Fruit fly (Drosophila melanogaster) whole organism, embryonic: ENCODE measurements around the gene Nse1.

Experiments
- Antp ChIP-seq: fragments of 200-800 bp; sonication (Bioruptor generic); optimal IDR thresholded peaks from 3 replicates; lab custom pipeline; 2016; ENCODE audit warnings: missing biosample characterization, missing genetic modification characterization
- Atf-2 ChIP-seq: fragments of 200-800 bp; sonication (Bioruptor generic); optimal IDR thresholded peaks from 2 replicates; lab custom pipeline; 2016; ENCODE audit warnings: missing biosample characterization, missing genetic modification characterization
- Awh ChIP-seq: fragments of 200-800 bp; sonication (Bioruptor generic); IDR thresholded peaks from 2 replicates; pipeline ENCODE4, ENCODE4 v1.3.6; 2022; ENCODE audit warnings: missing biosample characterization, missing genetic modification characterization
- CG10654 ChIP-seq: fragments of 200-800 bp; sonication (Bioruptor generic); optimal IDR thresholded peaks from 2 replicates; lab custom pipeline; 2016; ENCODE audit warnings: missing biosample characterization, missing genetic modification characterization
- CG11398 ChIP-seq: fragments of 200-800 bp; sonication (Bioruptor generic); optimal IDR thresholded peaks from 2 replicates; lab custom pipeline; 2016; ENCODE audit warnings: missing biosample characterization, missing genetic modification characterization
- CG11560 ChIP-seq: fragments of 200-800 bp; sonication (Bioruptor generic); IDR thresholded peaks from 3 replicates; pipeline ENCODE4 v1.3.6; 2022; ENCODE audit warnings: missing biosample characterization, missing genetic modification characterization
- CG1233 ChIP-seq: fragments of 200-800 bp; sonication (Bioruptor generic); optimal IDR thresholded peaks from 4 replicates; lab custom pipeline; 2018; ENCODE audit warnings: missing biosample characterization, mild to moderate bottlenecking, missing genetic modification characterization
- CG12659 ChIP-seq: fragments of 200-800 bp; sonication (Bioruptor generic); optimal IDR thresholded peaks from 3 replicates; lab custom pipeline; 2017; ENCODE audit warnings: mild to moderate bottlenecking, missing biosample characterization, missing genetic modification reagents, missing genetic modification characterization
- CG13287 ChIP-seq: fragments of 200-800 bp; sonication (Bioruptor generic); IDR thresholded peaks from 2 replicates; pipeline ENCODE4 v1.3.6; 2022; ENCODE audit warnings: missing biosample characterization, missing genetic modification characterization; ENCODE audit not compliant: partially characterized antibody
- CG1603 ChIP-seq: fragments of 200-800 bp; sonication (Bioruptor generic); optimal IDR thresholded peaks from 2 replicates; lab custom pipeline; 2019; ENCODE audit warnings: missing biosample characterization, mild to moderate bottlenecking, missing genetic modification characterization, moderate library complexity
- CG17912 ChIP-seq: fragments of 200-800 bp; sonication (Bioruptor generic); optimal IDR thresholded peaks from 2 replicates; lab custom pipeline; 2018; ENCODE audit warnings: missing biosample characterization, mild to moderate bottlenecking, missing genetic modification characterization
- CG2120 ChIP-seq: fragments of 200-800 bp; sonication (Bioruptor generic); optimal IDR thresholded peaks from 3 replicates; lab custom pipeline; 2016; ENCODE audit warnings: missing biosample characterization, missing genetic modification characterization
- CG34224 ChIP-seq: fragments of 200-800 bp; sonication (Bioruptor generic); IDR thresholded peaks from 3 replicates; pipeline ENCODE4 v1.3.6; 2022; ENCODE audit warnings: missing biosample characterization, missing genetic modification characterization; ENCODE audit not compliant: partially characterized antibody
- CG34376 ChIP-seq: fragments of 200-800 bp; sonication (Bioruptor generic); optimal IDR thresholded peaks from 2 replicates; lab custom pipeline; 2018; ENCODE audit warnings: missing biosample characterization, mild to moderate bottlenecking, missing genetic modification characterization
- CG6175 ChIP-seq: fragments of 200-800 bp; sonication (Bioruptor generic); IDR thresholded peaks from 3 replicates; pipeline ENCODE4 v1.3.6; 2022; ENCODE audit warnings: missing biosample characterization, missing genetic modification characterization
- CG8281 ChIP-seq: fragments of 200-800 bp; sonication (Bioruptor generic); optimal IDR thresholded peaks from 2 replicates; lab custom pipeline; 2018; ENCODE audit warnings: missing biosample characterization, mild to moderate bottlenecking, missing genetic modification characterization, moderate library complexity
- CG8944 ChIP-seq: fragments of 200-800 bp; sonication (Bioruptor generic); optimal IDR thresholded peaks from 3 replicates; lab custom pipeline; 2016; ENCODE audit warnings: missing biosample characterization, missing genetic modification characterization
- E2f2 ChIP-seq: fragments of 200-800 bp; sonication (Bioruptor generic); IDR thresholded peaks from 2 replicates; pipeline ENCODE4 v1.3.6; 2022; ENCODE audit warnings: missing biosample characterization, missing genetic modification characterization
- Eip74EF ChIP-seq, 2 experiments: fragments of 200-800 bp in 1 of 2; fragments of >200 bp in 1 of 2; sonication (Bioruptor generic) in 1 of 2; optimal IDR thresholded peaks; 2 replicates each; lab custom pipeline; 2017 to 2019; ENCODE audit warnings: missing biosample characterization in 2 of 2, missing genetic modification characterization in 2 of 2, mild to moderate bottlenecking in 1 of 2, moderate library complexity in 1 of 2
- HLH54F ChIP-seq: fragments of 200-800 bp; sonication (Bioruptor generic); optimal IDR thresholded peaks from 3 replicates; lab custom pipeline; 2016; ENCODE audit warnings: missing biosample characterization, missing genetic modification characterization
- Hsf ChIP-seq: fragments of 200-800 bp; sonication (Bioruptor generic); optimal IDR thresholded peaks from 3 replicates; lab custom pipeline; 2016; ENCODE audit warnings: missing biosample characterization, missing genetic modification characterization
- Jarid2 ChIP-seq: fragments of 200-800 bp; sonication (Bioruptor generic); optimal IDR thresholded peaks from 3 replicates; lab custom pipeline; 2017; ENCODE audit warnings: mild to moderate bottlenecking, missing biosample characterization, missing genetic modification reagents, missing genetic modification characterization
- Nf-YB ChIP-seq: fragments of 200-800 bp; sonication (Bioruptor generic); optimal IDR thresholded peaks from 3 replicates; lab custom pipeline; 2019; ENCODE audit warnings: missing biosample characterization, mild to moderate bottlenecking, missing genetic modification characterization, moderate library complexity
- Nf-YC ChIP-seq: fragments of 200-800 bp; optimal IDR thresholded peaks from 3 replicates; lab custom pipeline; 2019; ENCODE audit warnings: missing biosample characterization, mild to moderate bottlenecking, missing genetic modification characterization, moderate library complexity
- Oaz ChIP-seq: fragments of 200-800 bp; sonication (Bioruptor generic); IDR thresholded peaks from 2 replicates; pipeline ENCODE4 v1.3.6; 2022; ENCODE audit warnings: missing biosample characterization, missing genetic modification characterization
- PHDP ChIP-seq: fragments of 200-800 bp; sonication (Bioruptor generic); optimal IDR thresholded peaks from 3 replicates; lab custom pipeline; 2018; ENCODE audit warnings: missing biosample characterization, mild to moderate bottlenecking, missing genetic modification characterization, moderate library complexity
- Scr ChIP-seq: fragments of 200-800 bp; sonication (Bioruptor generic); IDR thresholded peaks from 2 replicates; pipeline ENCODE4 v1.3.6; 2022; ENCODE audit warnings: missing biosample characterization, missing genetic modification characterization; ENCODE audit not compliant: partially characterized antibody
- Stat92E ChIP-seq, 3 experiments: fragments of >200 bp in 2 of 3; fragments of 200-800 bp in 1 of 3; sonication (Bioruptor generic) in 1 of 3; optimal IDR thresholded peaks; 2 replicates each; lab custom pipeline; 2017 to 2019; ENCODE audit warnings: missing biosample characterization in 3 of 3, missing genetic modification characterization in 3 of 3, mild to moderate bottlenecking in 1 of 3, moderate library complexity in 1 of 3
- ab ChIP-seq: fragments of 200-800 bp; sonication (Bioruptor generic); optimal IDR thresholded peaks from 2 replicates; lab custom pipeline; 2016; ENCODE audit warnings: missing biosample characterization, missing genetic modification characterization
- ap ChIP-seq: fragments of 200-800 bp; sonication (Bioruptor generic); IDR thresholded peaks from 2 replicates; pipeline ENCODE4 v1.3.6; 2022; ENCODE audit warnings: missing biosample characterization, missing genetic modification characterization
- cato ChIP-seq: fragments of 200-800 bp; sonication (Bioruptor generic); optimal IDR thresholded peaks from 2 replicates; lab custom pipeline; 2016; ENCODE audit warnings: missing biosample characterization, missing genetic modification characterization, borderline replicate concordance
- chif ChIP-seq, 2 experiments: fragments of 200-800 bp; sonication (Bioruptor generic); optimal IDR thresholded peaks; 3 replicates each; lab custom pipeline; 2016; ENCODE audit warnings: missing biosample characterization in 2 of 2, missing genetic modification characterization in 2 of 2
- corto ChIP-seq: fragments of 200-800 bp; sonication (Bioruptor generic); optimal IDR thresholded peaks from 2 replicates; lab custom pipeline; 2016; ENCODE audit warnings: missing biosample characterization, mild to moderate bottlenecking, missing genetic modification characterization, moderate library complexity
- croc ChIP-seq: fragments of 200-800 bp; sonication (Bioruptor generic); conservative IDR thresholded peaks from 3 replicates; pipeline ENCODE4 v1.3.6; 2022; ENCODE audit warnings: missing biosample characterization, missing genetic modification characterization
- eve ChIP-seq, 2 experiments: fragments of >200 bp; optimal IDR thresholded peaks; 2 replicates each; lab custom pipeline; 2017; ENCODE audit warnings: missing biosample characterization in 2 of 2, missing genetic modification characterization in 2 of 2
- ftz-f1 ChIP-seq: fragments of 200-800 bp; sonication (Bioruptor generic); optimal IDR thresholded peaks from 2 replicates; lab custom pipeline; 2016; ENCODE audit warnings: missing biosample characterization, missing genetic modification characterization
- grn ChIP-seq: fragments of 200-800 bp; sonication (Bioruptor generic); optimal IDR thresholded peaks from 3 replicates; lab custom pipeline; 2017; ENCODE audit warnings: missing biosample characterization, missing genetic modification characterization
- kah ChIP-seq: fragments of 200-800 bp; sonication (Bioruptor generic); optimal IDR thresholded peaks from 2 replicates; lab custom pipeline; 2018; ENCODE audit warnings: missing biosample characterization, mild to moderate bottlenecking, missing genetic modification characterization
- nau ChIP-seq: fragments of 200-800 bp; sonication (Bioruptor generic); optimal IDR thresholded peaks from 3 replicates; lab custom pipeline; 2017; ENCODE audit warnings: missing biosample characterization, mild to moderate bottlenecking, missing genetic modification characterization, missing genetic modification reagents
- org-1 ChIP-seq: fragments of 200-800 bp; sonication (Bioruptor generic); optimal IDR thresholded peaks from 2 replicates; lab custom pipeline; 2017; ENCODE audit warnings: missing biosample characterization, missing genetic modification characterization
- pros ChIP-seq: fragments of 200-800 bp; sonication (Bioruptor generic); optimal IDR thresholded peaks from 3 replicates; lab custom pipeline; 2019; ENCODE audit warnings: missing biosample characterization, mild to moderate bottlenecking, missing genetic modification characterization, moderate library complexity
- row ChIP-seq: fragments of 200-800 bp; sonication (Bioruptor generic); IDR thresholded peaks from 3 replicates; pipeline ENCODE4 v1.3.6; 2022; ENCODE audit warnings: missing biosample characterization, missing genetic modification characterization
- sc ChIP-seq, 3 experiments: fragments of >200 bp in 2 of 3; fragments of 200-800 bp in 1 of 3; sonication (Bioruptor generic) in 1 of 3; optimal IDR thresholded peaks; 2 replicates in 2 of 3; 3 replicates in 1 of 3; lab custom pipeline; 2017; ENCODE audit warnings: mild to moderate bottlenecking in 1 of 3, missing biosample characterization in 1 of 3, missing genetic modification characterization in 1 of 3, missing genetic modification reagents in 1 of 3
- sens ChIP-seq: fragments of 200-800 bp; sonication (Bioruptor generic); peaks from one replicate; lab custom pipeline; 2016; ENCODE audit warnings: missing biosample characterization, missing genetic modification characterization
- sug ChIP-seq: fragments of 200-800 bp; optimal IDR thresholded peaks from 2 replicates; lab custom pipeline; 2019; ENCODE audit warnings: missing biosample characterization, mild to moderate bottlenecking, missing genetic modification characterization, moderate library complexity
- twi ChIP-seq: fragments of 200-800 bp; optimal IDR thresholded peaks from 2 replicates; lab custom pipeline; 2019; ENCODE audit warnings: missing biosample characterization, mild to moderate bottlenecking, missing genetic modification characterization, moderate library complexity
- wdn ChIP-seq: fragments of 200-800 bp; sonication (Bioruptor generic); IDR thresholded peaks from 2 replicates; pipeline ENCODE4 v1.3.6; 2022; ENCODE audit warnings: missing biosample characterization, missing genetic modification characterization
- z ChIP-seq: fragments of 200-800 bp; sonication (Bioruptor generic); IDR thresholded peaks from 3 replicates; pipeline ENCODE4 v1.3.6; 2022; ENCODE audit warnings: missing biosample characterization, missing genetic modification characterization

The Nse1 gene

DNA sequence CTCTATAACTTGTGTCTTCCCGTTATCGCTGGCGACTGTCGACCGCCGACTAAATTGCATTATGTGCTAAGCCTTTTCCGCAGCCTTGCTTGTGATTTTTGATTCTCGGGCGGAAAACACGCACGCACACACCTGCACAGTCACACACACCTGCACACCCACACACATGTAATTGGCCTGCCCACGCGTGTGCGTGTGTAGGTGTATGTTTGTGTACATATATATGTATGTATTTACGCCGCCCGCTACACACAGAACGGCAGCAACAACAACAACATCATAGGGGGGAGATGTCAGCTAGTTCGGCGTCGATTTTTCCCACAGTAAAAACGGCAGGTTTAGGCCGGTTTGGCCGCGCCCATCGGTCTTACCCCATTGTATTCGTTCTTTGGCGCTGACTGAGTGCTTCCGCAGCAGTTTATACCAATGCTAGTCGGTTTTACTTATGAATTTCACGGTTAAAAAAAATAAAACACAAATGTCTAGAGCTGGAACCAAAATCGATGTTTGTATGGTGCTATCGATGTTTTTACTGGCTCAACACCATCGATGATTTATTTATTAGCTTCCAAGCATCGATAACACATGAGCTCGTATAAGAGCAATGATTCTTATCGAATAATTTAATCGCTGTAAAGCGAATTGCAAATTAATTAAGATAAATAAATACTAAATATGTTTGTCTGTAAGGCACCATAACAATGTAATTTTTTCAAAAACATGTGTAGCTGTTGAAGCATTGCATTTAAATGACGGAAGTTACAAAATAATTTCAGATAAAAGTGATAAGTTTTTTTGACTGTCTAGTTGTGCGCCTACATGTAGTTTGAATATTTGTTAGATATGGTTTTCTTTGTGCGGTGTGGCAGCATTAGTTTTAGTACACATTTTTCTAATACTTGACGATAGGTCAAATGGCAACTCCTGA, 45.7 kb upstream of the Nse1 start, which contains the start of gene homer (continued):
- peak; percentile 46 for TF ChIP-seq sug (tag; lab: Kevin White, UChicago)
- peak; percentile 33 for TF ChIP-seq Nf-YB
- no peak for TF ChIP-seq sc (optimal IDR thresholded peaks at IDR 0.05; lab: Kevin White, UChicago)
- TF ChIP-seq sc (GFP tag; optimal IDR thresholded peaks at IDR 0.05; lab: Kevin White, UChicago): no peak
- TF ChIP-seq CG17912: no peak
- peak; percentile 78; the same call in 1 of the 2 replicates for TF ChIP-seq E2f2 (GFP tag; lab: Robert Waterston, UW)
- TF ChIP-seq twi: no peak
- TF ChIP-seq CG11398 (GFP tag; lab: Kevin White, UChicago): no peak
- peak; percentile 93 for TF ChIP-seq Scr
- TF ChIP-seq CG13287 (GFP tag; lab: Robert Waterston, UW): peak; percentile 88
- peak; percentile 78 for TF ChIP-seq CG12659 (GFP tag; lab: Kevin White, UChicago)
- TF ChIP-seq Stat92E (GFP tag; optimal IDR thresholded peaks at IDR 0.05; lab: Kevin White, UChicago): peak in 1 of 3 experiments; percentile 33
- peak; percentile 7 for TF ChIP-seq pros
- no peak for TF ChIP-seq HLH54F (GFP tag; lab: Kevin White, UChicago)
- TF ChIP-seq Hsf (GFP tag; lab: Kevin White, UChicago): no peak
- TF ChIP-seq CG1233 (GFP tag; lab: Kevin White, UChicago): no peak
- no peak for TF ChIP-seq Eip74EF (GFP tag; optimal IDR thresholded peaks at IDR 0.05; lab: Kevin White, UChicago)
- no peak for TF ChIP-seq CG2120 (GFP tag; lab: Kevin White, UChicago)
- no peak for TF ChIP-seq PHDP
- no peak for TF ChIP-seq CG6175 (GFP tag; lab: Robert Waterston, UW)
- no peak for TF ChIP-seq CG8944
- no peak for TF ChIP-seq z
- peak; percentile 10 for TF ChIP-seq ftz-f1 (GFP tag; lab: Kevin White, UChicago)
- peak; percentile 20 for TF ChIP-seq CG34376
- TF ChIP-seq corto (GFP tag; lab: Kevin White, UChicago): no peak
- TF ChIP-seq Oaz (GFP tag; lab: Robert Waterston, UW): no peak
- peak; percentile 66 for TF ChIP-seq sens (GFP tag; lab: Kevin White, UChicago)
- peak; percentile 75 for TF ChIP-seq kah (GFP tag; lab: Kevin White, UChicago)
- TF ChIP-seq croc: no peak
- TF ChIP-seq CG1603: peak; percentile 8
- no peak for TF ChIP-seq ap (GFP tag; lab: Robert Waterston, UW)
- TF ChIP-seq Nf-YC (tag; lab: Kevin White, UChicago): peak; percentile 57
- no peak for TF ChIP-seq Antp (GFP tag; lab: Kevin White, UChicago)
- no peak for TF ChIP-seq org-1 (GFP tag; lab: Kevin White, UChicago)
- peak; percentile 47; the same call in 2 of the 3 replicates for TF ChIP-seq row (GFP tag; lab: Robert Waterston, UW)
- no peak for TF ChIP-seq CG8281 (tag; lab: Kevin White, UChicago)
- TF ChIP-seq CG10654 (GFP tag; lab: Kevin White, UChicago): no peak
- TF ChIP-seq eve (GFP tag; optimal IDR thresholded peaks at IDR 0.05; lab: Kevin White, UChicago): no peak
- no peak for TF ChIP-seq Atf-2 (GFP tag; lab: Kevin White, UChicago)
- no peak for TF ChIP-seq wdn (GFP tag; lab: Robert Waterston, UW)
- TF ChIP-seq grn (GFP tag; lab: Kevin White, UChicago): no peak
- no peak for TF ChIP-seq cato
- TF ChIP-seq CG11560 (tag; lab: Robert Waterston, UW): peak; percentile 97
- no peak for TF ChIP-seq nau (GFP tag; lab: Kevin White, UChicago)
- TF ChIP-seq Jarid2 (GFP tag; lab: Kevin White, UChicago): no peak
- peak; percentile 90; the same call in 2 of the 3 replicates for TF ChIP-seq CG34224 (GFP tag; lab: Robert Waterston, UW)
- TF ChIP-seq Awh (GFP tag; lab: Robert Waterston, UW): no peak
- TF ChIP-seq chif (GFP tag; optimal IDR thresholded peaks at IDR 0.05; lab: Kevin White, UChicago): no peak
- no peak for TF ChIP-seq ab (GFP tag; lab: Kevin White, UChicago)
